Worm (Caenorhabditis elegans): ENCODE measurements around the gene C28D4.18.

Gene C28D4.18

ce11 chrIV:9748342-9748741, 23.3 kb downstream of the C28D4.18 start, which contains the start of gene C28D4.8:
TSS of gene C28D4.8 (minus strand) at chrIV:9748442.
- TF ChIP-seq zag-1 (tag; optimal IDR thresholded peaks at IDR 0.05) (no peak), skn-1 (tag; optimal IDR thresholded peaks at IDR 0.05) (no peak), egl-27 (tag; optimal IDR thresholded peaks at IDR 0.05) (no peak), sma-3 (GFP tag; optimal IDR thresholded peaks at IDR 0.05) (no peak)

ce11 chrIV:9755713-9756112, 30.6 kb downstream of the C28D4.18 start:
- TF ChIP-seq aly-2 (tag; optimal IDR thresholded peaks at IDR 0.05): no peak
- TF ChIP-seq ZK546.5 (tag; optimal IDR thresholded peaks at IDR 0.05): no peak
- TF ChIP-seq nhr-10 (tag; optimal IDR thresholded peaks at IDR 0.05): no peak
- TF ChIP-seq nhr-12 (tag; optimal IDR thresholded peaks at IDR 0.05): no peak
- TF ChIP-seq mbf-1 (tag; optimal IDR thresholded peaks at IDR 0.05): no peak
- no peak for TF ChIP-seq Y55F3AM.14 (GFP tag; optimal IDR thresholded peaks at IDR 0.05)
- no peak for TF ChIP-seq ztf-11 (tag; optimal IDR thresholded peaks at IDR 0.05)
- TF ChIP-seq gmeb-1 (tag; optimal IDR thresholded peaks at IDR 0.05): no peak
- TF ChIP-seq nhr-129 (tag; optimal IDR thresholded peaks at IDR 0.05): no peak
- no peak for TF ChIP-seq nhr-6 (tag; optimal IDR thresholded peaks at IDR 0.05)
- no peak for TF ChIP-seq zag-1 (tag; optimal IDR thresholded peaks at IDR 0.05)
- no peak for TF ChIP-seq C34F6.9 (tag; optimal IDR thresholded peaks at IDR 0.05)
- TF ChIP-seq ceh-16 (tag; optimal IDR thresholded peaks at IDR 0.05): no peak
- no peak for TF ChIP-seq nhr-21 (tag; optimal IDR thresholded peaks at IDR 0.05)
- TF ChIP-seq nhr-23 (tag; optimal IDR thresholded peaks at IDR 0.05): no peak
- no peak for TF ChIP-seq R02D3.7 (tag; optimal IDR thresholded peaks at IDR 0.05)
- no peak for TF ChIP-seq sem-4 (tag; optimal IDR thresholded peaks at IDR 0.05)
- no peak for TF ChIP-seq skn-1 (tag; optimal IDR thresholded peaks at IDR 0.05)
- no peak for TF ChIP-seq ceh-82 (tag; optimal IDR thresholded peaks at IDR 0.05)
- no peak for TF ChIP-seq nhr-11 (tag; optimal IDR thresholded peaks at IDR 0.05)

ce11 chrIV:9756647-9757424, 31.8 kb downstream of the C28D4.18 start:
- TF ChIP-seq crh-2 (tag; optimal IDR thresholded peaks at IDR 0.05): peak; percentile 62
- TF ChIP-seq ceh-82 (tag; optimal IDR thresholded peaks at IDR 0.05): no peak
- no peak for TF ChIP-seq lin-11 (tag; optimal IDR thresholded peaks at IDR 0.05)
- no peak for TF ChIP-seq dmd-4 (tag; optimal IDR thresholded peaks at IDR 0.05)
- TF ChIP-seq unc-55 (GFP tag; optimal IDR thresholded peaks at IDR 0.05): no peak
- TF ChIP-seq ama-1 (optimal IDR thresholded peaks at IDR 0.05): no peak
- TF ChIP-seq ZK546.5 (tag; optimal IDR thresholded peaks at IDR 0.05): no peak
- peak; percentile 1 for TF ChIP-seq nhr-129 (tag; optimal IDR thresholded peaks at IDR 0.05)
- TF ChIP-seq ceh-16 (tag; optimal IDR thresholded peaks at IDR 0.05): no peak
- TF ChIP-seq nhr-23 (tag; optimal IDR thresholded peaks at IDR 0.05): no peak
- no peak for TF ChIP-seq sem-4 (tag; optimal IDR thresholded peaks at IDR 0.05)
- no peak for TF ChIP-seq snpc-4 (tag; optimal IDR thresholded peaks at IDR 0.05)
- no peak for TF ChIP-seq ztf-4 (tag; optimal IDR thresholded peaks at IDR 0.05)
- TF ChIP-seq mab-5 (tag; optimal IDR thresholded peaks at IDR 0.05): no peak
- TF ChIP-seq nhr-21 (tag; optimal IDR thresholded peaks at IDR 0.05): peak; percentile 53
- peak; percentile 73 for TF ChIP-seq fos-1 (tag; optimal IDR thresholded peaks at IDR 0.05)
- no peak for TF ChIP-seq skn-1 (tag; optimal IDR thresholded peaks at IDR 0.05)
- no peak for TF ChIP-seq C34F6.9 (tag; optimal IDR thresholded peaks at IDR 0.05)
- TF ChIP-seq ztf-11 (tag; optimal IDR thresholded peaks at IDR 0.05): no peak
- no peak for TF ChIP-seq egl-27 (tag; optimal IDR thresholded peaks at IDR 0.05)
- no peak for TF ChIP-seq alr-1 (tag; optimal IDR thresholded peaks at IDR 0.05)
- peak; percentile 59 for TF ChIP-seq sma-9 (GFP tag; optimal IDR thresholded peaks at IDR 0.05)
- no peak for TF ChIP-seq sma-9 (tag; optimal IDR thresholded peaks at IDR 0.05)
- TF ChIP-seq F13H6.1 (tag; optimal IDR thresholded peaks at IDR 0.05): peak; percentile 27
- TF ChIP-seq unc-62 (GFP tag; optimal IDR thresholded peaks at IDR 0.05): no peak
- TF ChIP-seq sma-3 (GFP tag; optimal IDR thresholded peaks at IDR 0.05): peak; percentile 60
- no peak for TF ChIP-seq nhr-237 (tag; optimal IDR thresholded peaks at IDR 0.05)
- peak; percentile 69 for TF ChIP-seq nhr-25 (tag; optimal IDR thresholded peaks at IDR 0.05)
- no peak for TF ChIP-seq elt-3 (tag; optimal IDR thresholded peaks at IDR 0.05)
- no peak for TF ChIP-seq lsy-2 (tag; optimal IDR thresholded peaks at IDR 0.05)
- no peak for TF ChIP-seq peb-1 (tag; optimal IDR thresholded peaks at IDR 0.05)
- TF ChIP-seq blmp-1 (tag; optimal IDR thresholded peaks at IDR 0.05; ENCODE audit: insufficient read depth): peak; percentile 51
- peak; percentile 55 for TF ChIP-seq gmeb-1 (tag; optimal IDR thresholded peaks at IDR 0.05)
- TF ChIP-seq nhr-6 (tag; optimal IDR thresholded peaks at IDR 0.05): no peak
- TF ChIP-seq nhr-10 (tag; optimal IDR thresholded peaks at IDR 0.05): no peak
- no peak for TF ChIP-seq nhr-12 (tag; optimal IDR thresholded peaks at IDR 0.05)
- no peak for TF ChIP-seq lin-39 (tag; optimal IDR thresholded peaks at IDR 0.05)
- TF ChIP-seq nhr-11 (tag; optimal IDR thresholded peaks at IDR 0.05): no peak
- TF ChIP-seq R02D3.7 (tag; optimal IDR thresholded peaks at IDR 0.05): no peak
- no peak for TF ChIP-seq mbf-1 (tag; optimal IDR thresholded peaks at IDR 0.05)

All from whole organism, L2 larva.